Fruit fly (Drosophila melanogaster) whole organism, embryonic: ENCODE measurements around the gene CG8483.

Experiments
- Atf-2 ChIP-seq: fragments of 200-800 bp; sonication (Bioruptor generic); optimal IDR thresholded peaks from 2 replicates; lab custom pipeline; 2016; ENCODE audit warnings: missing biosample characterization, missing genetic modification characterization
- B-H1 ChIP-seq: fragments of 200-800 bp; sonication (Bioruptor generic); IDR thresholded peaks from 3 replicates; pipeline ENCODE4 v1.3.6; 2022; ENCODE audit warnings: missing biosample characterization, missing genetic modification characterization
- CG10209 ChIP-seq: fragments of 200-800 bp; sonication (Bioruptor generic); optimal IDR thresholded peaks from 3 replicates; lab custom pipeline; 2017; ENCODE audit warnings: missing biosample characterization, mild to moderate bottlenecking, missing genetic modification characterization, missing genetic modification reagents
- CG10321 ChIP-seq: fragments of 200-800 bp; sonication (Bioruptor generic); IDR thresholded peaks from 2 replicates; pipeline ENCODE4 v1.3.6; 2022; ENCODE audit warnings: missing biosample characterization, missing genetic modification characterization
- CG10979 ChIP-seq: fragments of 200-800 bp; sonication (Bioruptor generic); optimal IDR thresholded peaks from 2 replicates; lab custom pipeline; 2018; ENCODE audit warnings: missing biosample characterization, mild to moderate bottlenecking, missing genetic modification characterization, moderate library complexity
- CG11398 ChIP-seq: fragments of 200-800 bp; sonication (Bioruptor generic); optimal IDR thresholded peaks from 2 replicates; lab custom pipeline; 2016; ENCODE audit warnings: missing biosample characterization, missing genetic modification characterization
- CG12155 ChIP-seq: fragments of 200-800 bp; sonication (Bioruptor generic); optimal IDR thresholded peaks from 3 replicates; lab custom pipeline; 2016; ENCODE audit warnings: missing biosample characterization, missing genetic modification characterization
- CG12219 ChIP-seq: fragments of 200-800 bp; sonication (Bioruptor generic); optimal IDR thresholded peaks from 3 replicates; lab custom pipeline; 2018; ENCODE audit warnings: missing biosample characterization, mild to moderate bottlenecking, missing genetic modification characterization
- CG12942 ChIP-seq: fragments of 200-800 bp; sonication (Bioruptor generic); optimal IDR thresholded peaks from 3 replicates; lab custom pipeline; 2016; ENCODE audit warnings: missing biosample characterization, missing genetic modification characterization
- CG13775 ChIP-seq: fragments of 200-800 bp; sonication (Bioruptor generic); optimal IDR thresholded peaks from 3 replicates; lab custom pipeline; 2017; ENCODE audit warnings: missing biosample characterization, mild to moderate bottlenecking, missing genetic modification characterization
- CG14441 ChIP-seq: fragments of 200-800 bp; sonication (Bioruptor generic); IDR thresholded peaks from 2 replicates; pipeline ENCODE4 v1.3.6; 2022; ENCODE audit warnings: missing biosample characterization, missing genetic modification characterization
- CG17612 ChIP-seq: fragments of 200-800 bp; sonication (Bioruptor generic); IDR thresholded peaks from 2 replicates; pipeline ENCODE4 v1.3.6; 2022; ENCODE audit warnings: missing biosample characterization, missing genetic modification characterization
- CG31441 ChIP-seq: fragments of 200-800 bp; sonication (Bioruptor generic); IDR thresholded peaks from 2 replicates; pipeline ENCODE4 v1.3.6; 2022; ENCODE audit warnings: missing biosample characterization, missing genetic modification characterization
- CG3163 ChIP-seq: fragments of 200-800 bp; sonication (Bioruptor generic); optimal IDR thresholded peaks from 3 replicates; lab custom pipeline; 2016; ENCODE audit warnings: missing biosample characterization, missing genetic modification characterization
- CG33213 ChIP-seq: fragments of 200-800 bp; sonication (Bioruptor generic); optimal IDR thresholded peaks from 3 replicates; lab custom pipeline; 2016; ENCODE audit warnings: missing biosample characterization, missing genetic modification characterization
- CG3407 ChIP-seq: fragments of 200-800 bp; sonication (Bioruptor generic); optimal IDR thresholded peaks from 2 replicates; lab custom pipeline; 2018; ENCODE audit warnings: missing biosample characterization, mild to moderate bottlenecking, missing genetic modification characterization
- CG3726 ChIP-seq: fragments of 200-800 bp; sonication (Bioruptor generic); IDR thresholded peaks from 3 replicates; pipeline ENCODE4, ENCODE4 v1.3.6; 2022; ENCODE audit warnings: missing biosample characterization, missing genetic modification characterization
- CG5245 ChIP-seq: fragments of 200-800 bp; sonication (Bioruptor generic); optimal IDR thresholded peaks from 3 replicates; lab custom pipeline; 2016; ENCODE audit warnings: missing biosample characterization, missing genetic modification characterization
- CG8924 ChIP-seq: fragments of 200-800 bp; optimal IDR thresholded peaks from 3 replicates; lab custom pipeline; 2019; ENCODE audit warnings: missing biosample characterization, mild to moderate bottlenecking, missing genetic modification characterization, moderate library complexity
- D ChIP-seq, 2 experiments: fragments of 200-800 bp in 1 of 2; fragments of >200 bp in 1 of 2; sonication (Bioruptor generic) in 1 of 2; optimal IDR thresholded peaks; 2 replicates in 1 of 2; 3 replicates in 1 of 2; lab custom pipeline; 2017; ENCODE audit warnings: mild to moderate bottlenecking in 1 of 2, missing biosample characterization in 1 of 2, missing genetic modification characterization in 1 of 2, missing genetic modification reagents in 1 of 2
- Dek ChIP-seq: fragments of 200-800 bp; sonication (Bioruptor generic); optimal IDR thresholded peaks from 3 replicates; lab custom pipeline; 2019; ENCODE audit warnings: missing biosample characterization, mild to moderate bottlenecking, missing genetic modification characterization, moderate library complexity
- Ets97D ChIP-seq: fragments of 200-800 bp; sonication (Bioruptor generic); optimal IDR thresholded peaks from 3 replicates; lab custom pipeline; 2016; ENCODE audit warnings: missing biosample characterization, missing genetic modification characterization
- Fer1 ChIP-seq: fragments of 200-800 bp; sonication (Bioruptor generic); optimal IDR thresholded peaks from 2 replicates; lab custom pipeline; 2017; ENCODE audit warnings: missing biosample characterization, mild to moderate bottlenecking, missing genetic modification characterization
- Hey ChIP-seq: fragments of 200-800 bp; sonication (Bioruptor generic); optimal IDR thresholded peaks from 3 replicates; lab custom pipeline; 2018; ENCODE audit warnings: missing biosample characterization, mild to moderate bottlenecking, missing genetic modification characterization
- HmgD ChIP-seq: fragments of 200-800 bp; sonication (Bioruptor generic); optimal IDR thresholded peaks from 3 replicates; lab custom pipeline; 2016; ENCODE audit warnings: missing biosample characterization, missing genetic modification characterization
- Hsf ChIP-seq: fragments of 200-800 bp; sonication (Bioruptor generic); optimal IDR thresholded peaks from 3 replicates; lab custom pipeline; 2016; ENCODE audit warnings: missing biosample characterization, missing genetic modification characterization
- Myb ChIP-seq: fragments of 200-800 bp; sonication (Bioruptor generic); optimal IDR thresholded peaks from 2 replicates; lab custom pipeline; 2016; ENCODE audit warnings: missing biosample characterization, missing genetic modification characterization
- NfI ChIP-seq: fragments of 200-800 bp; sonication (Bioruptor generic); optimal IDR thresholded peaks from 3 replicates; lab custom pipeline; 2018; ENCODE audit warnings: missing biosample characterization, mild to moderate bottlenecking, missing genetic modification characterization, moderate library complexity
- Opbp ChIP-seq: fragments of 200-800 bp; sonication (Bioruptor generic); IDR thresholded peaks from 3 replicates; pipeline ENCODE4 v1.3.6; 2022; ENCODE audit warnings: missing biosample characterization, missing genetic modification characterization; ENCODE audit not compliant: partially characterized antibody
- Poxn ChIP-seq: fragments of 200-800 bp; sonication (Bioruptor generic); IDR thresholded peaks from 2 replicates; pipeline ENCODE4 v1.3.6; 2022; ENCODE audit warnings: missing biosample characterization, missing genetic modification characterization
- Scr ChIP-seq: fragments of 200-800 bp; sonication (Bioruptor generic); IDR thresholded peaks from 2 replicates; pipeline ENCODE4 v1.3.6; 2022; ENCODE audit warnings: missing biosample characterization, missing genetic modification characterization; ENCODE audit not compliant: partially characterized antibody
- amos ChIP-seq: fragments of 200-800 bp; sonication (Bioruptor generic); IDR thresholded peaks from 2 replicates; pipeline ENCODE4 v1.3.6; 2022; ENCODE audit warnings: missing biosample characterization, missing genetic modification characterization; ENCODE audit not compliant: partially characterized antibody
- bcd ChIP-seq: fragments of 200-800 bp; sonication (Bioruptor generic); optimal IDR thresholded peaks from 2 replicates; lab custom pipeline; 2017; ENCODE audit warnings: missing biosample characterization, mild to moderate bottlenecking, missing genetic modification characterization
- btn ChIP-seq: fragments of 200-800 bp; sonication (Bioruptor generic); optimal IDR thresholded peaks from 2 replicates; lab custom pipeline; 2016; ENCODE audit warnings: missing biosample characterization, missing genetic modification characterization
- cwo ChIP-seq: fragments of 200-800 bp; sonication (Bioruptor generic); optimal IDR thresholded peaks from 3 replicates; lab custom pipeline; 2017; ENCODE audit warnings: missing biosample characterization, missing genetic modification characterization, mild to moderate bottlenecking, moderate library complexity, missing genetic modification reagents
- dmrt11E ChIP-seq: fragments of 200-800 bp; sonication (Bioruptor generic); optimal IDR thresholded peaks from 3 replicates; lab custom pipeline; 2018; ENCODE audit warnings: missing biosample characterization, mild to moderate bottlenecking, missing genetic modification characterization, moderate library complexity
- en ChIP-seq: fragments of 200-800 bp; sonication (Bioruptor generic); optimal IDR thresholded peaks from 2 replicates; lab custom pipeline; 2016; ENCODE audit warnings: missing biosample characterization, missing genetic modification characterization
- fd3F ChIP-seq: fragments of 200-800 bp; sonication (Bioruptor generic); optimal IDR thresholded peaks from 2 replicates; lab custom pipeline; 2018; ENCODE audit warnings: missing biosample characterization, mild to moderate bottlenecking, missing genetic modification characterization, moderate library complexity
- gce ChIP-seq: fragments of 200-800 bp; sonication (Bioruptor generic); IDR thresholded peaks from 3 replicates; pipeline ENCODE4 v1.3.6; 2022; ENCODE audit warnings: missing biosample characterization, missing genetic modification characterization
- grau ChIP-seq: fragments of 200-800 bp; optimal IDR thresholded peaks from 3 replicates; lab custom pipeline; 2019; ENCODE audit warnings: missing biosample characterization, mild to moderate bottlenecking, missing genetic modification characterization, moderate library complexity
- gsb-n ChIP-seq: fragments of 200-800 bp; sonication (Bioruptor generic); optimal IDR thresholded peaks from 3 replicates; lab custom pipeline; 2018; ENCODE audit warnings: missing biosample characterization, mild to moderate bottlenecking, missing genetic modification characterization
- hb ChIP-seq: fragments of 200-800 bp; sonication (Bioruptor generic); IDR thresholded peaks from 3 replicates; pipeline ENCODE4 v1.3.6; 2022; ENCODE audit warnings: missing biosample characterization, missing genetic modification characterization; ENCODE audit not compliant: partially characterized antibody
- mam ChIP-seq: fragments of 200-800 bp; sonication (Bioruptor generic); optimal IDR thresholded peaks from 3 replicates; lab custom pipeline; 2016; ENCODE audit warnings: missing biosample characterization, missing genetic modification characterization
- pho ChIP-seq: fragments of 200-800 bp; sonication (Bioruptor generic); optimal IDR thresholded peaks from 2 replicates; lab custom pipeline; 2016; ENCODE audit warnings: missing biosample characterization, missing genetic modification characterization
- pros ChIP-seq: fragments of 200-800 bp; sonication (Bioruptor generic); optimal IDR thresholded peaks from 3 replicates; lab custom pipeline; 2019; ENCODE audit warnings: missing biosample characterization, mild to moderate bottlenecking, missing genetic modification characterization, moderate library complexity
- row ChIP-seq: fragments of 200-800 bp; sonication (Bioruptor generic); IDR thresholded peaks from 3 replicates; pipeline ENCODE4 v1.3.6; 2022; ENCODE audit warnings: missing biosample characterization, missing genetic modification characterization
- scrt ChIP-seq: fragments of 200-800 bp; sonication (Bioruptor generic); optimal IDR thresholded peaks from 2 replicates; lab custom pipeline; 2018; ENCODE audit warnings: missing biosample characterization, mild to moderate bottlenecking, missing genetic modification characterization, moderate library complexity
- slou ChIP-seq: fragments of 200-800 bp; sonication (Bioruptor generic); optimal IDR thresholded peaks from 3 replicates; lab custom pipeline; 2016; ENCODE audit warnings: missing biosample characterization, missing genetic modification characterization
- sr ChIP-seq: fragments of 200-800 bp; sonication (Bioruptor generic); IDR thresholded peaks from 3 replicates; pipeline ENCODE4 v1.3.6; 2022; ENCODE audit warnings: missing biosample characterization, missing genetic modification characterization
- ttk ChIP-seq: fragments of 200-800 bp; sonication (Bioruptor generic); IDR thresholded peaks from 2 replicates; pipeline ENCODE4 v2.1.2; 2022; ENCODE audit warnings: missing biosample characterization, missing genetic modification characterization
- vvl ChIP-seq: fragments of 200-800 bp; sonication (Bioruptor generic); IDR thresholded peaks from 2 replicates; pipeline ENCODE4 v1.3.6; 2022; ENCODE audit warnings: missing biosample characterization, missing genetic modification characterization
- zfh2 ChIP-seq: fragments of 200-800 bp; sonication (Bioruptor generic); optimal IDR thresholded peaks from 2 replicates; lab custom pipeline; 2016; ENCODE audit warnings: missing biosample characterization, missing genetic modification characterization

CG8483 gene

dm6 chr3R:13218733-13219132 lies 4.5 kb upstream of the CG8483 start (continued):
- TF ChIP-seq CG10979 (no peak), Atf-2 (GFP tag; lab: Kevin White, UChicago) (no peak), mam (GFP tag; lab: Kevin White, UChicago) (no peak), zfh2 (peak; percentile 2), dmrt11E (no peak), Myb (GFP tag; lab: Kevin White, UChicago) (no peak), CG33213 (GFP tag; lab: Kevin White, UChicago) (no peak), CG3407 (GFP tag; lab: Kevin White, UChicago) (no peak), scrt (GFP tag; lab: Kevin White, UChicago) (no peak), HmgD (no peak), CG17612 (peak; percentile 28; the same call in 1 of the 2 replicates), CG12155 (GFP tag; lab: Kevin White, UChicago) (no peak), CG10321 (GFP tag; lab: Robert Waterston, UW) (no peak), btn (no peak), B-H1 (no peak), Opbp (no peak), pho (GFP tag; lab: Kevin White, UChicago) (no peak), CG8924 (tag; lab: Kevin White, UChicago) (no peak), CG5245 (no peak), CG13775 (no peak), CG10209 (GFP tag; lab: Kevin White, UChicago) (no peak), CG3726 (no peak), sr (GFP tag; lab: Robert Waterston, UW) (no peak), amos (GFP tag; lab: Robert Waterston, UW) (no peak), Hey (tag; lab: Kevin White, UChicago) (no peak), Poxn (GFP tag; lab: Robert Waterston, UW) (no peak), CG12219 (no peak), row (GFP tag; lab: Robert Waterston, UW) (no peak), CG12942 (GFP tag; lab: Kevin White, UChicago) (no peak), bcd (GFP tag; lab: Kevin White, UChicago) (peak; percentile 1), hb (GFP tag; lab: Robert Waterston, UW) (no peak), vvl (GFP tag; lab: Robert Waterston, UW) (no peak), D (optimal IDR thresholded peaks at IDR 0.05; lab: Kevin White, UChicago) (no peak), D (GFP tag; optimal IDR thresholded peaks at IDR 0.05; lab: Kevin White, UChicago) (no peak), CG31441 (GFP tag; lab: Robert Waterston, UW) (0 out of 2 replicates have a peak, but pooled peaks have one; percentile 16), Fer1 (GFP tag; lab: Kevin White, UChicago) (no peak), en (GFP tag; lab: Kevin White, UChicago) (no peak), fd3F (GFP tag; lab: Kevin White, UChicago) (no peak), pros (no peak), gce (GFP tag; lab: Robert Waterston, UW) (no peak), Hsf (GFP tag; lab: Kevin White, UChicago) (no peak), CG11398 (GFP tag; lab: Kevin White, UChicago) (no peak), gsb-n (no peak), Ets97D (GFP tag; lab: Kevin White, UChicago) (no peak), CG3163 (GFP tag; lab: Kevin White, UChicago) (no peak), cwo (no peak), grau (tag; lab: Kevin White, UChicago) (peak; percentile 26), NfI (GFP tag; lab: Kevin White, UChicago) (no peak), slou (GFP tag; lab: Kevin White, UChicago) (no peak), Scr (no peak), ttk (GFP tag; lab: Robert Waterston, UW) (no peak), Dek (tag; lab: Kevin White, UChicago) (no peak), CG14441 (GFP tag; lab: Robert Waterston, UW) (no peak)
